Fruit fly (Drosophila melanogaster) whole organism, embryonic: ENCODE results near the gene CG46244.

ENCODE experiments used
- Abd-B ChIP-seq: fragments of 200-800 bp; sonication (Bioruptor generic); optimal IDR thresholded peaks from 2 replicates; lab custom pipeline; 2018; ENCODE audit warnings: missing biosample characterization, mild to moderate bottlenecking, missing genetic modification characterization, moderate library complexity
- Aef1 ChIP-seq: fragments of 200-800 bp; sonication (Bioruptor generic); IDR thresholded peaks from 3 replicates; pipeline ENCODE4 v1.3.6; 2022; ENCODE audit warnings: missing biosample characterization, missing genetic modification characterization
- B-H2 ChIP-seq: fragments of 200-800 bp; sonication (Bioruptor generic); optimal IDR thresholded peaks from 2 replicates; lab custom pipeline; 2018; ENCODE audit warnings: missing biosample characterization, mild to moderate bottlenecking, missing genetic modification characterization
- Bteb2 ChIP-seq: fragments of 200-800 bp; sonication (Bioruptor generic); optimal IDR thresholded peaks from 2 replicates; lab custom pipeline; 2016; ENCODE audit warnings: missing biosample characterization, missing genetic modification characterization
- CG11695 ChIP-seq: fragments of 200-800 bp; sonication (Bioruptor generic); IDR thresholded peaks from 3 replicates; pipeline ENCODE4 v1.3.6; 2022; ENCODE audit warnings: missing biosample characterization, missing genetic modification characterization
- CG12071 ChIP-seq: fragments of 200-800 bp; sonication (Bioruptor generic); optimal IDR thresholded peaks from 3 replicates; lab custom pipeline; 2018; ENCODE audit warnings: missing biosample characterization, mild to moderate bottlenecking, missing genetic modification characterization
- CG12219 ChIP-seq: fragments of 200-800 bp; sonication (Bioruptor generic); optimal IDR thresholded peaks from 3 replicates; lab custom pipeline; 2018; ENCODE audit warnings: missing biosample characterization, mild to moderate bottlenecking, missing genetic modification characterization
- CG13287 ChIP-seq: fragments of 200-800 bp; sonication (Bioruptor generic); IDR thresholded peaks from 2 replicates; pipeline ENCODE4 v1.3.6; 2022; ENCODE audit warnings: missing biosample characterization, missing genetic modification characterization; ENCODE audit not compliant: partially characterized antibody
- CG14014 ChIP-seq: fragments of 200-800 bp; sonication (Bioruptor generic); IDR thresholded peaks from 2 replicates; pipeline ENCODE4 v1.3.6; 2022; ENCODE audit warnings: missing biosample characterization, missing genetic modification characterization
- CG14860 ChIP-seq: fragments of 200-800 bp; sonication (Bioruptor generic); IDR thresholded peaks from 3 replicates; pipeline ENCODE4 v1.3.6; 2022; ENCODE audit warnings: missing biosample characterization, missing genetic modification characterization; ENCODE audit not compliant: partially characterized antibody
- CG1529 ChIP-seq: fragments of 200-800 bp; sonication (Bioruptor generic); optimal IDR thresholded peaks from 3 replicates; lab custom pipeline; 2018; ENCODE audit warnings: missing biosample characterization, missing genetic modification characterization
- CG1647 ChIP-seq: fragments of 200-800 bp; sonication (Bioruptor generic); optimal IDR thresholded peaks from 3 replicates; lab custom pipeline; 2016; ENCODE audit warnings: missing biosample characterization, missing genetic modification characterization
- CG17568 ChIP-seq: fragments of 200-800 bp; sonication (Bioruptor generic); optimal IDR thresholded peaks from 2 replicates; lab custom pipeline; 2018; ENCODE audit warnings: missing biosample characterization, mild to moderate bottlenecking, missing genetic modification characterization, moderate library complexity
- CG1792 ChIP-seq: fragments of 200-800 bp; sonication (Bioruptor generic); optimal IDR thresholded peaks from 2 replicates; lab custom pipeline; 2016; ENCODE audit warnings: missing biosample characterization, missing genetic modification characterization
- CG2129 ChIP-seq: fragments of 200-800 bp; sonication (Bioruptor generic); IDR thresholded peaks from 2 replicates; pipeline ENCODE4 v1.3.6; 2022; ENCODE audit warnings: missing biosample characterization, missing genetic modification characterization; ENCODE audit not compliant: partially characterized antibody
- CG30020 ChIP-seq: fragments of 200-800 bp; optimal IDR thresholded peaks from 2 replicates; lab custom pipeline; 2019; ENCODE audit warnings: missing biosample characterization, mild to moderate bottlenecking, missing genetic modification characterization, moderate library complexity
- CG33557 ChIP-seq: fragments of 200-800 bp; sonication (Bioruptor generic); optimal IDR thresholded peaks from 2 replicates; lab custom pipeline; 2019; ENCODE audit warnings: missing biosample characterization, mild to moderate bottlenecking, missing genetic modification characterization, moderate library complexity
- CG34224 ChIP-seq: fragments of 200-800 bp; sonication (Bioruptor generic); IDR thresholded peaks from 3 replicates; pipeline ENCODE4 v1.3.6; 2022; ENCODE audit warnings: missing biosample characterization, missing genetic modification characterization; ENCODE audit not compliant: partially characterized antibody
- CG34376 ChIP-seq: fragments of 200-800 bp; sonication (Bioruptor generic); optimal IDR thresholded peaks from 2 replicates; lab custom pipeline; 2018; ENCODE audit warnings: missing biosample characterization, mild to moderate bottlenecking, missing genetic modification characterization
- CG3838 ChIP-seq: fragments of 200-800 bp; sonication (Bioruptor generic); optimal IDR thresholded peaks from 3 replicates; lab custom pipeline; 2016; ENCODE audit warnings: missing biosample characterization, missing genetic modification characterization
- CG3995 ChIP-seq: fragments of 200-800 bp; sonication (Bioruptor generic); optimal IDR thresholded peaks from 3 replicates; lab custom pipeline; 2016; ENCODE audit warnings: missing biosample characterization, missing genetic modification characterization
- CG4328 ChIP-seq: fragments of 200-800 bp; sonication (Bioruptor generic); optimal IDR thresholded peaks from 3 replicates; lab custom pipeline; 2017; ENCODE audit warnings: missing biosample characterization, missing genetic modification reagents, missing genetic modification characterization
- CG9932 ChIP-seq: fragments of 200-800 bp; sonication (Bioruptor generic); IDR thresholded peaks from 2 replicates; pipeline ENCODE4 v1.3.6; 2022; ENCODE audit warnings: missing biosample characterization, missing genetic modification characterization
- Dll ChIP-seq: fragments of 200-800 bp; sonication (Bioruptor generic); IDR thresholded peaks from 4 replicates; pipeline ENCODE4 v1.3.6; 2022; ENCODE audit warnings: missing biosample characterization, missing genetic modification characterization; ENCODE audit not compliant: partially characterized antibody
- E2f2 ChIP-seq: fragments of 200-800 bp; sonication (Bioruptor generic); IDR thresholded peaks from 2 replicates; pipeline ENCODE4 v1.3.6; 2022; ENCODE audit warnings: missing biosample characterization, missing genetic modification characterization
- Gsc ChIP-seq: fragments of 200-800 bp; sonication (Bioruptor generic); IDR thresholded peaks from 2 replicates; pipeline ENCODE4 v1.3.6; 2022; ENCODE audit warnings: missing biosample characterization, missing genetic modification characterization
- Hr3 ChIP-seq: fragments of 200-800 bp; sonication (Bioruptor generic); optimal IDR thresholded peaks from 3 replicates; lab custom pipeline; 2016; ENCODE audit warnings: missing biosample characterization, missing genetic modification characterization
- Med ChIP-seq: fragments of 200-800 bp; sonication (Bioruptor generic); peaks from one replicate; lab custom pipeline; 2016; ENCODE audit warnings: missing biosample characterization, missing genetic modification characterization, mild to moderate bottlenecking, inconsistent platforms, moderate library complexity
- Pdp1 ChIP-seq, 2 experiments: fragments of 200-800 bp; sonication (Bioruptor generic); optimal IDR thresholded peaks; 3 replicates each; lab custom pipeline; 2016; ENCODE audit warnings: missing biosample characterization in 2 of 2, missing genetic modification characterization in 2 of 2, mild to moderate bottlenecking in 1 of 2, moderate library complexity in 1 of 2
- Poxn ChIP-seq: fragments of 200-800 bp; sonication (Bioruptor generic); IDR thresholded peaks from 2 replicates; pipeline ENCODE4 v1.3.6; 2022; ENCODE audit warnings: missing biosample characterization, missing genetic modification characterization
- Rfx ChIP-seq: fragments of 200-800 bp; sonication (Bioruptor generic); IDR thresholded peaks from 2 replicates; pipeline ENCODE4 v1.3.6; 2022; ENCODE audit warnings: missing biosample characterization, missing genetic modification characterization
- Six4 ChIP-seq: fragments of 200-800 bp; sonication (Bioruptor generic); optimal IDR thresholded peaks from 2 replicates; lab custom pipeline; 2016; ENCODE audit warnings: missing biosample characterization, missing genetic modification characterization
- Xrp1 ChIP-seq: fragments of 200-800 bp; sonication (Bioruptor generic); IDR thresholded peaks from 2 replicates; pipeline ENCODE4 v1.3.6; 2022; ENCODE audit warnings: missing biosample characterization, missing genetic modification characterization
- az2 ChIP-seq: fragments of 200-800 bp; sonication (Bioruptor generic); optimal IDR thresholded peaks from 3 replicates; lab custom pipeline; 2016; ENCODE audit warnings: missing biosample characterization, missing genetic modification characterization
- crp ChIP-seq, 2 experiments: fragments of 200-800 bp; sonication (Bioruptor generic); optimal IDR thresholded peaks; 2 replicates in 1 of 2; 3 replicates in 1 of 2; lab custom pipeline; 2017; ENCODE audit warnings: missing biosample characterization in 2 of 2, missing genetic modification characterization in 2 of 2, mild to moderate bottlenecking in 1 of 2, moderate library complexity in 1 of 2
- cwo ChIP-seq: fragments of 200-800 bp; sonication (Bioruptor generic); optimal IDR thresholded peaks from 3 replicates; lab custom pipeline; 2017; ENCODE audit warnings: missing biosample characterization, missing genetic modification characterization, mild to moderate bottlenecking, moderate library complexity, missing genetic modification reagents
- dysf ChIP-seq: fragments of 200-800 bp; sonication (Bioruptor generic); IDR thresholded peaks from 3 replicates; pipeline ENCODE4 v1.3.6; 2022; ENCODE audit warnings: missing biosample characterization, missing genetic modification characterization
- eve ChIP-seq, 2 experiments: fragments of >200 bp; optimal IDR thresholded peaks; 2 replicates each; lab custom pipeline; 2017; ENCODE audit warnings: missing biosample characterization in 2 of 2, missing genetic modification characterization in 2 of 2
- mld ChIP-seq: fragments of 200-800 bp; sonication (Bioruptor generic); IDR thresholded peaks from 3 replicates; pipeline ENCODE4 v1.3.6; 2022; ENCODE audit warnings: missing biosample characterization, missing genetic modification characterization; ENCODE audit not compliant: partially characterized antibody
- nmo ChIP-seq: fragments of 200-800 bp; sonication (Bioruptor generic); optimal IDR thresholded peaks from 2 replicates; lab custom pipeline; 2018; ENCODE audit warnings: missing biosample characterization, mild to moderate bottlenecking, missing genetic modification characterization, moderate library complexity
- odd ChIP-seq: fragments of 200-800 bp; sonication (Bioruptor generic); optimal IDR thresholded peaks from 2 replicates; lab custom pipeline; 2017; ENCODE audit warnings: missing biosample characterization, mild to moderate bottlenecking, missing genetic modification characterization
- p53 ChIP-seq: fragments of 200-800 bp; sonication (Bioruptor generic); optimal IDR thresholded peaks from 2 replicates; lab custom pipeline; 2016; ENCODE audit warnings: missing biosample characterization, missing genetic modification characterization
- repo ChIP-seq: fragments of 200-800 bp; sonication (Bioruptor generic); optimal IDR thresholded peaks from 2 replicates; lab custom pipeline; 2016; ENCODE audit warnings: missing biosample characterization, missing genetic modification characterization
- shn ChIP-seq: fragments of 200-800 bp; sonication (Bioruptor generic); optimal IDR thresholded peaks from 3 replicates; lab custom pipeline; 2016; ENCODE audit warnings: missing biosample characterization, missing genetic modification characterization
- sna ChIP-seq: fragments of 200-800 bp; sonication (Bioruptor generic); IDR thresholded peaks from 2 replicates; pipeline ENCODE4 v1.3.6; 2022; ENCODE audit warnings: missing biosample characterization, missing genetic modification characterization; ENCODE audit not compliant: partially characterized antibody
- toy ChIP-seq: fragments of 200-800 bp; sonication (Bioruptor generic); IDR thresholded peaks from 2 replicates; pipeline ENCODE4 v1.3.6; 2022; ENCODE audit warnings: missing biosample characterization, missing genetic modification characterization
- trem ChIP-seq: fragments of 200-800 bp; optimal IDR thresholded peaks from 3 replicates; lab custom pipeline; 2019; ENCODE audit warnings: missing biosample characterization, mild to moderate bottlenecking, missing genetic modification characterization, moderate library complexity
- yki ChIP-seq: fragments of >200 bp; optimal IDR thresholded peaks from 3 replicates; lab custom pipeline; 2018
- zen2 ChIP-seq: fragments of 200-800 bp; sonication (Bioruptor generic); IDR thresholded peaks from 3 replicates; pipeline ENCODE4 v1.3.6; 2022; ENCODE audit warnings: missing biosample characterization, missing genetic modification characterization; ENCODE audit not compliant: partially characterized antibody
- zfh1 ChIP-seq: fragments of 200-800 bp; sonication (Bioruptor generic); IDR thresholded peaks from 3 replicates; pipeline ENCODE4 v1.3.6; 2022; ENCODE audit warnings: missing biosample characterization, missing genetic modification characterization

CG46244 gene

dm6 chr2L:19565233-19565898 lies 41.0 kb upstream of the CG46244 start, which contains the start of gene CG13077 (continued):
- TF ChIP-seq CG11695 (GFP tag; lab: Robert Waterston, UW) (no peak), CG33557 (GFP tag; lab: Kevin White, UChicago) (no peak), CG2129 (GFP tag; lab: Robert Waterston, UW) (no peak), CG12219 (no peak), repo (GFP tag; lab: Kevin White, UChicago) (no peak), CG1647 (GFP tag; lab: Kevin White, UChicago) (no peak), CG13287 (peak; percentile 68), eve (GFP tag; optimal IDR thresholded peaks at IDR 0.05; lab: Kevin White, UChicago) (no peak), CG3995 (GFP tag; lab: Kevin White, UChicago) (no peak), Gsc (GFP tag; lab: Robert Waterston, UW) (no peak), Six4 (no peak), CG4328 (GFP tag; lab: Kevin White, UChicago) (no peak), yki (no peak), Poxn (no peak), CG1529 (GFP tag; lab: Kevin White, UChicago) (no peak), Dll (GFP tag; lab: Robert Waterston, UW) (peak; percentile 68), Aef1 (no peak), mld (GFP tag; lab: Robert Waterston, UW) (no peak), zen2 (GFP tag; lab: Robert Waterston, UW) (peak; percentile 87), trem (peak; percentile 14), sna (peak; percentile 47; the same call in 1 of the 2 replicates), dysf (no peak), nmo (GFP tag; lab: Kevin White, UChicago) (peak; percentile 7), CG9932 (GFP tag; lab: Robert Waterston, UW) (no peak), CG3838 (no peak), CG14014 (GFP tag; lab: Robert Waterston, UW) (no peak), E2f2 (GFP tag; lab: Robert Waterston, UW) (peak; percentile 76), CG12071 (GFP tag; lab: Kevin White, UChicago) (no peak), B-H2 (GFP tag; lab: Kevin White, UChicago) (no peak), CG1792 (GFP tag; lab: Kevin White, UChicago) (no peak), zfh1 (GFP tag; lab: Robert Waterston, UW) (no peak), cwo (GFP tag; lab: Kevin White, UChicago) (no peak), odd (GFP tag; lab: Kevin White, UChicago) (no peak), crp (GFP tag; optimal IDR thresholded peaks at IDR 0.05; lab: Kevin White, UChicago) (no peak), Abd-B (peak; percentile 2), Pdp1 (GFP tag; optimal IDR thresholded peaks at IDR 0.05; lab: Kevin White, UChicago) (no peak), Med (GFP tag; lab: Kevin White, UChicago) (peak; percentile 64), CG17568 (peak; percentile 11), shn (no peak), CG34376 (no peak), CG30020 (tag; lab: Kevin White, UChicago) (no peak), CG14860 (GFP tag; lab: Robert Waterston, UW) (0 out of 3 replicates have a peak, but pooled peaks have one; percentile 46), Xrp1 (GFP tag; lab: Robert Waterston, UW) (no peak), Rfx (GFP tag; lab: Robert Waterston, UW) (no peak), Hr3 (GFP tag; lab: Kevin White, UChicago) (no peak), p53 (GFP tag; lab: Kevin White, UChicago) (no peak), Bteb2 (GFP tag; lab: Kevin White, UChicago) (no peak), az2 (GFP tag; lab: Kevin White, UChicago) (no peak), toy (GFP tag; lab: Robert Waterston, UW) (no peak), CG34224 (GFP tag; lab: Robert Waterston, UW) (peak; percentile 48; the same call in 1 of the 3 replicates)
